Worm (Caenorhabditis elegans) whole organism, L3 larva: ENCODE measurements around the gene oac-20.

Experiments
- ZK546.5 ChIP-seq: sonication (generic microtip); optimal IDR thresholded peaks from 2 replicates; lab custom pipeline; 2017; ENCODE audit warnings: missing biosample characterization, missing genetic modification characterization
- ama-1 ChIP-seq: fragments of 150-350 bp; optimal IDR thresholded peaks from 2 replicates; lab custom pipeline; 2018
- ceh-28 ChIP-seq: fragments of 150-350 bp; optimal IDR thresholded peaks from 2 replicates; lab custom pipeline; 2014; ENCODE audit warnings: missing biosample characterization, missing genetic modification reagents, missing genetic modification characterization
- ceh-82 ChIP-seq: fragments of 150-350 bp; optimal IDR thresholded peaks from 2 replicates; lab custom pipeline; 2014; ENCODE audit warnings: missing biosample characterization, missing genetic modification characterization
- ceh-9 ChIP-seq: sonication (generic microtip); optimal IDR thresholded peaks from 2 replicates; lab custom pipeline; 2018; ENCODE audit warnings: missing biosample characterization, missing genetic modification characterization
- egl-27 ChIP-seq: sonication (generic microtip); optimal IDR thresholded peaks from 4 replicates; lab custom pipeline; 2017; ENCODE audit warnings: missing biosample characterization, missing genetic modification reagents, missing genetic modification characterization
- egl-5 ChIP-seq: fragments of 150-350 bp; optimal IDR thresholded peaks from 2 replicates; lab custom pipeline; 2017; ENCODE audit warnings: missing biosample characterization, missing genetic modification reagents, missing genetic modification characterization, inconsistent platforms
- elt-1 ChIP-seq: fragments of 150-350 bp; optimal IDR thresholded peaks from 2 replicates; lab custom pipeline; 2014; ENCODE audit warnings: missing biosample characterization, missing genetic modification characterization
- elt-3 ChIP-seq, 3 experiments: fragments of 150-350 bp in 1 of 3; sonication (generic microtip) in 2 of 3; optimal IDR thresholded peaks; 2 replicates in 2 of 3; 4 replicates in 1 of 3; lab custom pipeline; 2014 to 2017; ENCODE audit warnings: missing biosample characterization in 3 of 3, missing genetic modification characterization in 3 of 3
- eor-1 ChIP-seq, 2 experiments: fragments of 150-350 bp; optimal IDR thresholded peaks; 2 replicates each; lab custom pipeline; 2014 to 2018; ENCODE audit warnings: missing biosample characterization in 2 of 2, missing genetic modification characterization in 2 of 2
- fkh-10 ChIP-seq: sonication (generic microtip); optimal IDR thresholded peaks from 2 replicates; lab custom pipeline; 2017; ENCODE audit warnings: missing biosample characterization, missing genetic modification reagents, missing genetic modification characterization
- fkh-2 ChIP-seq: fragments of 150-350 bp; optimal IDR thresholded peaks from 2 replicates; lab custom pipeline; 2014; ENCODE audit warnings: missing biosample characterization, missing genetic modification reagents, missing genetic modification characterization
- fos-1 ChIP-seq: fragments of 150-350 bp; optimal IDR thresholded peaks from 2 replicates; lab custom pipeline; 2014; ENCODE audit warnings: missing biosample characterization, missing genetic modification characterization
- hmg-11 ChIP-seq: sonication (generic microtip); optimal IDR thresholded peaks from 2 replicates; lab custom pipeline; 2016; ENCODE audit warnings: missing genetic modification characterization, missing compliant biosample characterization
- lin-15B ChIP-seq: fragments of 150-350 bp; optimal IDR thresholded peaks from 2 replicates; lab custom pipeline; 2014; ENCODE audit warnings: missing biosample characterization, missing genetic modification characterization
- lin-39 ChIP-seq: fragments of 150-350 bp; optimal IDR thresholded peaks from 2 replicates; lab custom pipeline; 2018; ENCODE audit warnings: missing biosample characterization, missing genetic modification reagents, missing genetic modification characterization
- lsy-12 ChIP-seq: sonication (generic microtip); optimal IDR thresholded peaks from 2 replicates; lab custom pipeline; 2016; ENCODE audit warnings: mild to moderate bottlenecking, missing genetic modification characterization, missing compliant biosample characterization
- mdl-1 ChIP-seq: fragments of 150-350 bp; optimal IDR thresholded peaks from 2 replicates; lab custom pipeline; 2014; ENCODE audit warnings: missing biosample characterization, missing genetic modification characterization
- nhr-11 ChIP-seq: fragments of 150-350 bp; optimal IDR thresholded peaks from 2 replicates; lab custom pipeline; 2014; ENCODE audit warnings: missing biosample characterization, missing genetic modification characterization
- nhr-12 ChIP-seq: fragments of 150-350 bp; optimal IDR thresholded peaks from 2 replicates; lab custom pipeline; 2014; ENCODE audit warnings: missing biosample characterization, missing genetic modification characterization
- nhr-237 ChIP-seq: fragments of 150-350 bp; optimal IDR thresholded peaks from 2 replicates; lab custom pipeline; 2014; ENCODE audit warnings: missing biosample characterization, missing genetic modification characterization
- nhr-25 ChIP-seq: sonication (generic microtip); optimal IDR thresholded peaks from 2 replicates; lab custom pipeline; 2017; ENCODE audit warnings: missing biosample characterization, missing genetic modification characterization
- nhr-28 ChIP-seq: fragments of 150-350 bp; optimal IDR thresholded peaks from 2 replicates; lab custom pipeline; 2014; ENCODE audit warnings: missing biosample characterization, missing genetic modification characterization
- nhr-67 ChIP-seq: fragments of 150-350 bp; optimal IDR thresholded peaks from 2 replicates; lab custom pipeline; 2014; ENCODE audit warnings: missing biosample characterization, missing genetic modification characterization
- nhr-76 ChIP-seq: fragments of 150-350 bp; sonication (generic microtip); optimal IDR thresholded peaks from 5 replicates; lab custom pipeline; 2014; ENCODE audit warnings: missing biosample characterization, missing genetic modification characterization
- nhr-77 ChIP-seq: fragments of 150-350 bp; optimal IDR thresholded peaks from 2 replicates; lab custom pipeline; 2014; ENCODE audit warnings: missing biosample characterization, missing genetic modification characterization
- pqm-1 ChIP-seq: fragments of 150-350 bp; optimal IDR thresholded peaks from 2 replicates; lab custom pipeline; 2017; ENCODE audit warnings: missing biosample characterization, missing genetic modification characterization, inconsistent platforms
- sea-2 ChIP-seq: fragments of 150-350 bp; sonication (generic microtip); optimal IDR thresholded peaks from 4 replicates; lab custom pipeline; 2014; ENCODE audit warnings: missing biosample characterization, missing genetic modification reagents, missing genetic modification characterization
- skn-1 ChIP-seq: fragments of 150-350 bp; optimal IDR thresholded peaks from 2 replicates; lab custom pipeline; 2014; ENCODE audit warnings: missing biosample characterization, missing genetic modification characterization
- ztf-11 ChIP-seq: fragments of 150-350 bp; optimal IDR thresholded peaks from 2 replicates; lab custom pipeline; 2014; ENCODE audit warnings: missing biosample characterization, missing genetic modification characterization
- ztf-4 ChIP-seq: fragments of 150-350 bp; optimal IDR thresholded peaks from 2 replicates; lab custom pipeline; 2014; ENCODE audit warnings: missing biosample characterization, missing genetic modification characterization

Gene oac-20

DNA sequence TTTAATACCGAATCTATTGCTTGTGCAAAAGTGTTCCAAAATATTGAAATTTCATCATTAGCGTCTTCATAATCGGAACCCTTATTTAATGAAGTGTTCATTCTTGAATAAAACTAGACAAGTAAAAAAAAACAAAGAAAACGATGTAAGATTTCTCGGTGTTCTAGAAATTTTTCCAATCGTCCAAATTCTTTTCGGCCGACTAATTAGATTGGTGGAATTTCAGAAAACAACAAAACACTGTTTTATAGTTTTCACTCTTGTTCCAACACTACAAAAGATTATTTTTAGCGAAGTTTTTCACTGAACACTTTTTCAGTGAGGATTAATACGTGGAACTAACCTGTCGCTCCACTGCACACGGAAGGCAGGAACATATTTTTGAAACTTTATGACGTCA is 25.8 kb upstream of the oac-20 start, which contains the start of gene srw-56:
TSS of gene srw-56 (minus strand) at position 101 of the 400 bp plus-strand sequence.
- no peak for TF ChIP-seq pqm-1 (tag; lab: Kevin White, UChicago)

DNA sequence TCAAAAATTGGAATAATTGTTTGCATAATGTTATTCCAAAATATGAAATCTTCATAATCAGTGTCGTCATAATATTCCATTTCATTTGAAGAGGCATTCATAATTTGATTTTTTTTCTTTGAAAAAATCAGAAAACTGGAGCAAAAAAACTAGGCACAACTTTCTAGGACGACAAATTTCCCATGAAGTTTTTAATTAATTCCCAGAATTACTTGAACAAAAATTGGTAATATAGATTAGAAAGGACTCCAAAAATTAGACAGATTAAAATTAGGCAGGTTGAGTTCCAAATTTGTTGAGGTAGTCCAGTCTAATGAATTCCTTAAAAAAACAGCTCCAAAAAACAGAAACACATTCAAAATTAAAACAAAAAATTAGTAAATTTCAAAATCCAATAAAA is 23.6 kb upstream of the oac-20 start, which contains the start of gene srw-57:
TSS of gene srw-57 (minus strand) at position 101 of the 400 bp plus-strand sequence.
- no peak for TF ChIP-seq nhr-237 (tag; lab: Kevin White, UChicago)
- no peak for TF ChIP-seq ztf-11 (tag; lab: Kevin White, UChicago)
- no peak for TF ChIP-seq fos-1 (tag; lab: Kevin White, UChicago)
- TF ChIP-seq nhr-76 (tag; lab: Kevin White, UChicago): no peak
- TF ChIP-seq hmg-11 (tag; lab: Kevin White, UChicago): no peak
- no peak for TF ChIP-seq nhr-77 (tag; lab: Kevin White, UChicago)
- no peak for TF ChIP-seq elt-1 (tag; lab: Kevin White, UChicago)
- no peak for TF ChIP-seq lin-15B (tag; lab: Kevin White, UChicago)
- no peak for TF ChIP-seq pqm-1 (tag; lab: Kevin White, UChicago)
- no peak for TF ChIP-seq ama-1 (lab: Kevin White, UChicago)
- TF ChIP-seq ZK546.5 (tag; lab: Kevin White, UChicago): no peak
- TF ChIP-seq egl-5 (tag; lab: Kevin White, UChicago): no peak
- TF ChIP-seq fkh-10: no peak
- TF ChIP-seq nhr-11 (tag; lab: Kevin White, UChicago): no peak

DNA sequence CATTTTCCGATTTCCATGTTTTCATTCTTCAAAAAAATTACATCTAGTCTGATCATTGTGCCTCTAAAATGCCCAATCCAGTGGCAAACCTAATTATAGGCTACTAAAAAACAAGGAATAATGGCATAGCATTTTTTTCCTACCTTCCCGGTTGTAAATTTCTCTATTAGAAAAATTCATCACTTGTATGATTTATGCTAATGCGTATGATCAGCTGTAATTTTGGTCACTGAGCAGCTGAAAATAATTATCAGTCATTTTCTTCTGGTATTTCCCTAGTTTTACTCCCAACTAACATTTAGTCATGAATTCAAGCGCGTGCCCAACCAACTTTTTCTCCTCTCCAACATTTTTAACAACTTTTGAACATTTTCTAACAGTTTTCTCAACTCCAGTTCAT is 23.0 kb upstream of the oac-20 start, which contains the start of gene srh-186:
TSS of gene srh-186 (plus strand) at position 301 of the 400 bp plus-strand sequence.
- TF ChIP-seq nhr-25 (no peak), egl-5 (tag; lab: Kevin White, UChicago) (no peak), skn-1 (tag; lab: Kevin White, UChicago) (no peak), ceh-9 (tag; lab: Kevin White, UChicago) (no peak), hmg-11 (tag; lab: Kevin White, UChicago) (no peak), nhr-12 (no peak), egl-27 (tag; lab: Kevin White, UChicago) (no peak)

DNA sequence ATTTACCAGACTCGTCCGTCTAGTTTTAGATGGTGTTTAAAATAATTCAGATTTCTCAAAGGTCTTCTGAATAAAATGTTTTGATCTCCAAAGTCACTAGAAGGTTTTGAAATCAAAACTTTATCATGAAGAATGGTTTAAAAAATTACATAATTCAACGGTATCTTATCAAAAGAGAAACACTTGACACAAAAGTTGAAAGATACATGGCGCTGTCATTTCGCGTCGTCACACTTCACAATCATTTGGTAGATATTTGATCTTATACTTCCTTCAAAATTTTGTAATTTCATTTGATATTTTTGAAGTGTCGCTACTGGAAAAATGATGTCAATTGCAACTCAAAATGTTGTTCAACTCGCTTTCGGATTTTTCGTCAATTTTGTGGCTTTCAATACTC is 21.4 kb upstream of the oac-20 start, which contains the start of gene F36G9.3:
TSS of gene F36G9.3 (plus strand) at position 301 of the 400 bp plus-strand sequence.
- TF ChIP-seq ztf-4 (tag; lab: Kevin White, UChicago) (no peak), elt-3 (tag; optimal IDR thresholded peaks at IDR 0.05; lab: Kevin White, UChicago) (no peak), skn-1 (tag; lab: Kevin White, UChicago) (no peak), ceh-82 (tag; lab: Kevin White, UChicago) (no peak), pqm-1 (tag; lab: Kevin White, UChicago) (no peak), ceh-9 (tag; lab: Kevin White, UChicago) (no peak), sea-2 (GFP tag; lab: Kevin White, UChicago) (no peak), eor-1 (tag; optimal IDR thresholded peaks at IDR 0.05; lab: Kevin White, UChicago) (no peak), nhr-67 (no peak), lin-15B (tag; lab: Kevin White, UChicago) (no peak)

DNA sequence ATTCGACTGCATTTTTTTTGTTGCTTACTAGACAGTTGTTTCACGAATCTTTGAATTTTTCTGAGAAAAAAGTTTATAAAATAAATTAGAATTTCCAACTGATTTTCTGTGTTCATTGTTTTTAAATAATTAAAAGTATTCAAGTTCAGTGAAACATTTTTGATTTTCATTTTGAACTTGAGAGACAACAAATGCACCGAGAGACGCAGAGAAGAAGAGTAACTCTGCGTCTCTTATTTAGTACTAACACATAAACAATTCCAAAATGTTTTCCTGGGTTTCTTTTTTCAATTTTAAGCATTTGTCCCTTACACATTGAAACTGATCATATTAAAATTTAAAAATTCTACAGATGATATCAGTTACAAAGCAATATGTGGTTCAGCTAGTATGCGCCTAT is 19.1 kb upstream of the oac-20 start:
- TF ChIP-seq ceh-28: no peak
- no peak for TF ChIP-seq elt-1 (tag; lab: Kevin White, UChicago)
- TF ChIP-seq eor-1 (tag; optimal IDR thresholded peaks at IDR 0.05; lab: Kevin White, UChicago): no peak
- TF ChIP-seq nhr-237 (tag; lab: Kevin White, UChicago): no peak
- TF ChIP-seq lin-39: no peak
- no peak for TF ChIP-seq ama-1 (lab: Kevin White, UChicago)

DNA sequence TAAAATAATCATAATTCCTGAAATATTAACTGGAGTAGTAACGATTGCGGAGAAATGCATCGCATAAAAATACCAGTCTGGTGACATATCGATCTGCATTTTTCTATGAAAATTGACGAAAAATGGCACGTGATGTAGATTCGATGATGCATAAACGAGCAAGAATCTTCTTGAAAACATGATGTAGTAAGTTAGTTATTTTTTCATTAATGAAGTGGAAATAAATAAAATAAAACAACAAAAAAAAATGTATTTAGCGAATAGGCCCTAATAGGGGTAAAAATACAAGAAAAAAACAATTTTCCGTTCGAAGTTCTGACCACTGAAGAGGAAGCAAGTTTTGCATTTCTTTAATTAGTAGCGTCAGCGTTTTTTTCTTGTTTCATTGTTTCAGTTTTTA is 13.4 kb upstream of the oac-20 start, which contains the start of gene sri-2:
TSS of gene sri-2 (minus strand) at position 101 of the 400 bp plus-strand sequence.
- TF ChIP-seq fkh-2 (no peak), lsy-12 (tag; lab: Kevin White, UChicago) (no peak), ceh-82 (tag; lab: Kevin White, UChicago) (no peak), nhr-28 (tag; lab: Kevin White, UChicago) (no peak), nhr-11 (tag; lab: Kevin White, UChicago) (no peak), nhr-77 (tag; lab: Kevin White, UChicago) (no peak), fkh-10 (no peak), egl-27 (tag; lab: Kevin White, UChicago) (no peak), ztf-4 (tag; lab: Kevin White, UChicago) (no peak), mdl-1 (tag; lab: Kevin White, UChicago) (no peak), ZK546.5 (tag; lab: Kevin White, UChicago) (no peak)
